Fruit fly (Drosophila melanogaster) whole organism: ENCODE results near the gene CG43292.
"Not testable (repeated sequence)": the region's sequence is repeated elsewhere in the genome, so short reads cannot be mapped to it uniquely, and the experiment has no call there.

Experiments
- CG8478 ChIP-seq: fragments of >200 bp; optimal IDR thresholded peaks from 2 replicates; lab custom pipeline; 2018; ENCODE audit warnings: inconsistent platforms
- Dll ChIP-seq: fragments of >200 bp; optimal IDR thresholded peaks from 2 replicates; lab custom pipeline; 2017
- EcR ChIP-seq, 2 experiments: fragments of >200 bp; optimal IDR thresholded peaks; 2 replicates each; lab custom pipeline; 2017; ENCODE audit warnings: missing biosample characterization in 2 of 2, missing genetic modification characterization in 2 of 2, missing genetic modification reagents in 2 of 2
- pan ChIP-seq: fragments of >200 bp; optimal IDR thresholded peaks from 2 replicates; lab custom pipeline; 2017
- psq ChIP-seq: fragments of >200 bp; optimal IDR thresholded peaks from 2 replicates; lab custom pipeline; 2017
- usp ChIP-seq: fragments of >200 bp; optimal IDR thresholded peaks from 2 replicates; lab custom pipeline; 2017; ENCODE audit warnings: missing biosample characterization, missing genetic modification characterization, mixed read lengths

CG43292 gene

DNA sequence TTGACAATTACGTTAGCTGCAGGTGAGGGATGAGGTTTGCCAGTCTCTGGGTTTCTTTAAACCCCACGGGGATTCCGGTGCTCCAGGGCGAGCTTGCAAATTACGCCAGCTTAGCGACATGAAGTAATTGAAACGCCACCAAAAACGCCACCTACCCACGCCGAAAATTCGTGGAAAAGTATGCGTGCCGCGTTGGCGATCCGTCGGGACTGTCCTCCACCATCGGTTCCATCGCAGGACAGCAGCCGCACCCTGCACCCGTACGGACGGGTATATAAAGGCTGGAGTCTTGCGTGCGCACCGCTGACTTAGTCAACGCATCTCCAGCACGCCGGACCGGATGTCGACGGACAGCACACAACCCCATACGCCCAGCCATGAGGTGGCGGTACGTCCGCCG is 19.5 kb upstream of the CG43292 start, which contains the start of gene ppk26:
Gene ppk26, plus strand, starts transcription at position 301 of the 400 bp plus-strand sequence.
- TF ChIP-seq psq (no peak), usp (GFP tag; lab: Kevin White, UChicago) (no peak), Dll (no peak), CG8478 (no peak), pan (lab: Kevin White, UChicago) (no peak), EcR (GFP tag; optimal IDR thresholded peaks at IDR 0.05; lab: Kevin White, UChicago) (no peak)

DNA sequence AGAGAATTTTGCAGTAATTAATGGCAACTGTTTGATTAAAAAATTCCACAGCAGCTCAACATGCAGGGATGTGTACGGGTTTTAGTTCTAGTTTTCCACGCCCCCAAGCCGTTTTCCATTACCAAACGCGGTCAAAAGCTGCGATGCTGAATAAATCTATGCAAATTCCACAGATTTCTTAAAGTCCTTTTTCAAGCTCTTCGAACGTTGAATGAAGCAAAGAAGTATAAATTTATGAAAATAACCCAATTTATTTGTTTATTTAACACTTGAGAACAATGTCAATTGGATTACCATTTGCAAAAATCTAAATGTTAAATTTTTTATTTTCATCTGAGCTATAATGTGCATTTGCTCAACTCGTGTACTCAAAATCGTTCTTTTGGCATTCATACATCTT is 10.2 kb upstream of the CG43292 start, which contains the start of the genes CG42660, CG42661 and Tsp66A:
Gene CG42660, plus strand, starts transcription at position 301 of the 400 bp plus-strand sequence.
Gene CG42661, plus strand, starts transcription at position 301 of the 400 bp plus-strand sequence.
Gene Tsp66A, plus strand, starts transcription at position 301 of the 400 bp plus-strand sequence.
- TF ChIP-seq Dll (no peak), usp (GFP tag; lab: Kevin White, UChicago) (no peak), pan (lab: Kevin White, UChicago) (no peak)

dm6 chr3L:7470202-7470601 is 5.2 kb upstream of the CG43292 start, which contains the start of gene CG8543:
Gene CG8543, minus strand, starts transcription at chr3L:7470302.
- TF ChIP-seq psq, result no peak
- TF ChIP-seq EcR (GFP tag; optimal IDR thresholded peaks at IDR 0.05; lab: Kevin White, UChicago), result no peak
- TF ChIP-seq usp (GFP tag; lab: Kevin White, UChicago), result no peak
- TF ChIP-seq CG8478, result no peak
- TF ChIP-seq Dll, result no peak
- TF ChIP-seq pan (lab: Kevin White, UChicago), result no peak

DNA sequence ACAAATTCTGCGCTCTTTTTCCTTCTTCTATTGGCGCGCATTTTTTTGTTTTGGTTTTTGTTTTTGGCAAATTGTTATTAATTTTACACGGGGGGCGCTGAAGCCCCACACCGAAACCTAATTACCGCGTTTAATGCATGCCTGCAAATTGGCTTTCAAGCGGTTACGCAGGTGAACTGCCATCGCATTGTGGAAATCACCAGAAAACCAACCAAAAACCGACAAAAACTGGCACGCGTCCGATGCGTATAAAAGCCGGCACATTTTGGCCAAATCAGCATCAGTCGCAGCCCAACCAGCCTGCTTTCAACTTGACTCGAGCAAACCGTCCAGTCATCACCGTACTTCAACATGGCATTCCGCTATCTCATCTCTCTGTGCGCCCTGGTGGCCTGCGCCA is 4.1 kb upstream of the CG43292 start, which contains the start of gene CG8541:
Gene CG8541, plus strand, starts transcription at position 301 of the 400 bp plus-strand sequence.
- TF ChIP-seq EcR (GFP tag; optimal IDR thresholded peaks at IDR 0.05; lab: Kevin White, UChicago) (no peak), psq (no peak), Dll (no peak), CG8478 (no peak), usp (GFP tag; lab: Kevin White, UChicago) (no peak), pan (lab: Kevin White, UChicago) (no peak)

DNA sequence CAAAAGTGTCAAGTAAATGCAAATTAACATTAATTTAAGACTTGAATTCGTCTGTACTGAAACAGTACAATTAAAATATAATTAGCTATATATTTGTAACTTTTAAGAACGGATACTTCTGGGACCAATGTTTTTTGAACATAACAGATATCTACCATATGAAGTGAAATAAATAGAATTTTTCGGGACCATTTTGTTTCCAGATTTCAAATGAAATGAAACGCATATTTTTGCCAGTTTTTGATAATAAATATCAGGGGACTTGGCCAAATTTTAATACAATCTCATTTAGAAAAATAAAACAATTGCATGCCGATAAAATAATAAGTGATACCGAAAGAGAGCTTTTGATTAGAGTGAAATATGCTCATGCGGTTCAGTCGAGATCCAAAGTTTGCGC is 10.3 kb downstream of the CG43292 start, which contains the start of gene mthl6:
Gene mthl6, plus strand, starts transcription at position 301 of the 400 bp plus-strand sequence.
- no peak for TF ChIP-seq psq
- no peak for TF ChIP-seq CG8478
- no peak for TF ChIP-seq usp (GFP tag; lab: Kevin White, UChicago)
- TF ChIP-seq EcR (GFP tag; optimal IDR thresholded peaks at IDR 0.05; lab: Kevin White, UChicago), result no peak
- no peak for TF ChIP-seq pan (lab: Kevin White, UChicago)
- TF ChIP-seq Dll, result no peak

- TF ChIP-seq Dll, result no peak
- TF ChIP-seq CG8478, result no peak
- no peak for TF ChIP-seq EcR (GFP tag; optimal IDR thresholded peaks at IDR 0.05; lab: Kevin White, UChicago)
- TF ChIP-seq usp (GFP tag; lab: Kevin White, UChicago), result no peak
- no peak for TF ChIP-seq psq
- TF ChIP-seq pan (lab: Kevin White, UChicago), result no peak
These were observed 16.2 kb downstream of the CG43292 start, which contains the start of gene Cyp316a1 for dm6 chr3L:7491564-7491963. Gene Cyp316a1, plus strand, starts transcription at chr3L:7491864.

dm6 chr3L:7496097-7496496 is 20.7 kb downstream of the CG43292 start, which contains the start of gene Cyp4d8:
Gene Cyp4d8, minus strand, starts transcription at chr3L:7496197.
- TF ChIP-seq psq (no peak), CG8478 (no peak), usp (GFP tag; lab: Kevin White, UChicago) (no peak), Dll (no peak), EcR (GFP tag; optimal IDR thresholded peaks at IDR 0.05; lab: Kevin White, UChicago) (no peak), pan (lab: Kevin White, UChicago) (no peak)

DNA sequence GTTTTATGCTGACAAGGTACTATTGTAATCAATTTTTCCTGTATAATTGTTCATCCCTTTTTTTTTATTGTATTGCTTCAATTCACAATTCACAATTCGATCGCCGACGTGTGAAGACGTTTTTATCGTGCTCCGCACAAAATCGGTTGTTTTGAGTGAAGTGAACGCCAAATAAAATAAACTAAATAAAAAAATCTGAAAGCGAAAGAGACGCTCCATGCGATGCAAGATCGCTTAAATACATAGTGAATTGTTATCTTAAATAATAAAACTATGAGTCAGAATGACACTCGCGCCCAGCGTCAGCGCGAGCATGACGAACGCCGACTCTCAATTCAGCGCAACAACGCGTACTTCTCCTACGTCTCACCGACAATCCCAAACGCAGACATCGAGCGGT is 23.4 kb downstream of the CG43292 start, which contains the start of gene CG8539:
Gene CG8539, minus strand, starts transcription at position 101 of the 400 bp plus-strand sequence.
- not testable (repeated sequence) for TF ChIP-seq CG8478; pan (lab: Kevin White, UChicago); EcR (GFP tag; optimal IDR thresholded peaks at IDR 0.05; lab: Kevin White, UChicago)

dm6 chr3L:7506117-7506516 is 30.7 kb downstream of the CG43292 start, which contains the start of gene CG7548:
Gene CG7548, minus strand, starts transcription at chr3L:7506217.
- TF ChIP-seq pan (lab: Kevin White, UChicago) (no peak), Dll (no peak), psq (no peak), CG8478 (no peak), usp (GFP tag; lab: Kevin White, UChicago) (no peak), EcR (GFP tag; optimal IDR thresholded peaks at IDR 0.05; lab: Kevin White, UChicago) (no peak)

DNA sequence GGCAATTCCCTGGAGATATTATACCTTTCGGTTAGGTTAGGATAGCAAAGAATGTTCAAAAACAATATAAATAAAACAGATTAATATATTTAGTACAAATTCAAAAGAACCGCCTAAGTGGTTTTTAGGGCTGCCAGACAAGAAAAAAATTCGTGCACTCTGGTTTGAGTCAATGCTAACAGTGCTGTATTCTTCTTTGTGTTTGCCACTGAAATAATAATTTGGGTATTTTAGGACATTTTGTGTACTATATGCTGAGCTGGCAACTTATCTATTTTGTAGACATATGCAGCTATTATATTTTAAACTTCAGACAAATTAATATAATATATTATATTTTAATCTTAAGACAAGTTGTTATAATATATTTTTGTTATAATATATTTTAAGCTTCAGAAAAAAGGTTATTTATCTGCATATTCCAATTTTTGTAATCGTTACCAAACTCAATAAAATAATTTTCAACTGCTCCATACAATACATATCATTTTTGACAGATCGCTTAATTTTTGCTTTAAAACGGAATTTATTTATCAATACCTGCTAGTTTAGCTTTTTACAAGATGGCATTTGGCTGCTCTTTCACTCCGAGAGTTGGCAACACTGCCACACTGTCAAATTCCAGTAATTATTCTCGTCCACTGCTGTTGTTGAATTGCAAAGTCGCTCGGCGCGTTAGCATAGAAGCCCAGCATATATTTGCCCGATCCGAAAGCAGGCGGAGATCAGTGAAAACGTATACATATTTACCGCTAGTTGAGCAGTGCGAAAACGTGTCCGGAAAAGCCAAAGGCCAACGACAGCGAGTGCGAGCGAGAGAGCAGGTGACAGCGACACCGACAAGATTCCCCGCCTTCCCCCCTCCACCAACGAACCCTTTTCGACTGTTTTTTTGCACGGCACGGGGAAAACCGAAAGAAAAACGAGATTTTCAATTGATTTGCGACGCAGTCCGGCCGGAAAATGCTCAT is 35.3 kb downstream of the CG43292 start, which contains the start of gene CG7546:
Gene CG7546, plus strand, starts transcription at position 573 of the 971 bp plus-strand sequence.
- TF ChIP-seq pan (lab: Kevin White, UChicago) (no peak), usp (GFP tag; lab: Kevin White, UChicago) (no peak)

dm6 chr3L:7518351-7519102 is 43.2 kb downstream of the CG43292 start, which contains the start of gene ltl:
Gene ltl, plus strand, starts transcription at chr3L:7518997.
- no peak for TF ChIP-seq usp (GFP tag; lab: Kevin White, UChicago)
- no peak for TF ChIP-seq CG8478
- no peak for TF ChIP-seq Dll
- no peak for TF ChIP-seq EcR (GFP tag; optimal IDR thresholded peaks at IDR 0.05; lab: Kevin White, UChicago)
- no peak for TF ChIP-seq psq
- TF ChIP-seq pan (lab: Kevin White, UChicago), result no peak
